Worm (Caenorhabditis elegans) whole organism, L4 larva: Measurements from ENCODE around the gene lact-6.

Source experiments
- F10B5.3 ChIP-seq: sonication (generic microtip); optimal IDR thresholded peaks from 2 replicates; lab custom pipeline; 2016; ENCODE audit warnings: mild to moderate bottlenecking, missing genetic modification characterization, missing compliant biosample characterization
- aha-1 ChIP-seq: fragments of 150-350 bp; peaks from one replicate; lab custom pipeline; 2014; ENCODE audit warnings: missing biosample characterization, missing genetic modification characterization
- ces-1 ChIP-seq: fragments of 150-350 bp; sonication (generic microtip); optimal IDR thresholded peaks from 4 replicates; lab custom pipeline; 2014; ENCODE audit warnings: missing biosample characterization, missing genetic modification reagents, missing genetic modification characterization
- duxl-1 ChIP-seq: sonication (generic microtip); optimal IDR thresholded peaks from 2 replicates; lab custom pipeline; 2016; ENCODE audit warnings: mild to moderate bottlenecking, missing genetic modification characterization, moderate library complexity, missing compliant biosample characterization; ENCODE audit not compliant: poor library complexity
- lin-1 ChIP-seq: fragments of 200-800 bp; sonication (Bioruptor generic); IDR thresholded peaks from 2 replicates; pipeline ENCODE4 v1.3.6; 2022; ENCODE audit warnings: missing genetic modification reagents, missing genetic modification characterization, missing compliant biosample characterization
- lin-39 ChIP-seq: fragments of 150-350 bp; optimal IDR thresholded peaks from 2 replicates; lab custom pipeline; 2014; ENCODE audit warnings: missing biosample characterization, missing genetic modification reagents, missing genetic modification characterization
- nhr-42 ChIP-seq: fragments of 200-800 bp; sonication (Bioruptor generic); IDR thresholded peaks from 2 replicates; pipeline ENCODE4 v1.3.6; 2022; ENCODE audit warnings: missing genetic modification characterization, missing compliant biosample characterization
- snpc-1.2 ChIP-seq: fragments of 200-800 bp; sonication (Bioruptor generic); IDR thresholded peaks from 2 replicates; pipeline ENCODE4 v1.3.6; 2022; ENCODE audit warnings: missing genetic modification reagents, missing genetic modification characterization, missing compliant biosample characterization
- zag-1 ChIP-seq: fragments of 150-350 bp; optimal IDR thresholded peaks from 2 replicates; lab custom pipeline; 2014; ENCODE audit warnings: missing biosample characterization, missing genetic modification characterization
- zip-2 ChIP-seq: fragments of 150-350 bp; optimal IDR thresholded peaks from 2 replicates; lab custom pipeline; 2014; ENCODE audit warnings: missing biosample characterization, missing genetic modification characterization

DNA sequence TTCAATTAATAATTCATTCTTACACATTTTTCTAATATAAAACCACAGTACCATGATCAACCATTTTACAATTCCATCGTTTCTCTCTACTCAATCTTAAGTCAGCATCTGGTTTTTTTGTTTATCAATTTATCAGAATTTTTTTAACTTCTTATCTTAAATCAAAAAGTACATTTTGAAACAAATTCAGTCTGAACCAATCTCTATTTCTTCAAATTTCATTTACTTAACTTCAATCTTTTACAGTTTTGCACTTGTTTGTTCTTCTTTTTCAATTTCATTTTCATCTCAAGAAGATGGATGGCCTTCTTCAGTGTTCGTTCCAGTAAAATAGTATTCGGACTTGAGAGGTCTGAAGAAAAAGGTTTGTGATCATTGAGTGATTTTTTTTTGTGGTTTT, 41.8 kb upstream of the lact-6 start, which contains the start of gene gba-3:
- TF ChIP-seq lin-39 (tag; lab: Kevin White, UChicago) = no peak
- no peak for TF ChIP-seq F10B5.3 (tag; lab: Kevin White, UChicago)
- no peak for TF ChIP-seq zag-1 (tag; lab: Kevin White, UChicago)
- no peak for TF ChIP-seq nhr-42 (GFP tag; lab: Robert Waterston, UW)
- TF ChIP-seq lin-1 = no peak
- no peak for TF ChIP-seq aha-1 (tag; lab: Kevin White, UChicago)
- no peak for TF ChIP-seq ces-1
- no peak for TF ChIP-seq snpc-1.2 (GFP tag; lab: Robert Waterston, UW)
- TF ChIP-seq zip-2 (tag; lab: Kevin White, UChicago) = no peak
- no peak for TF ChIP-seq duxl-1 (tag; lab: Kevin White, UChicago)
